Worm (Caenorhabditis elegans) whole organism, young adult: ENCODE results near the gene D2023.6.
A peak's percentile ranks its signal among the peaks of the same experiment; 100 is the strongest.

Source experiments
- B0035.1 ChIP-seq: sonication (generic microtip); optimal IDR thresholded peaks from 2 replicates; lab custom pipeline; 2016; ENCODE audit warnings: missing genetic modification characterization, mild to moderate bottlenecking, missing compliant biosample characterization, missing genotype, missing genetic modification reagents
- B0336.3 ChIP-seq: fragments of 200-800 bp; sonication (Bioruptor generic); IDR thresholded peaks from 2 replicates; pipeline ENCODE4 v1.3.6; 2022; ENCODE audit warnings: missing genetic modification characterization, missing compliant biosample characterization
- D2030.7 ChIP-seq: fragments of 200-800 bp; sonication (Bioruptor generic); IDR thresholded peaks from 2 replicates; pipeline ENCODE4 v1.3.6; 2022; ENCODE audit warnings: missing genetic modification reagents, missing genetic modification characterization, missing compliant biosample characterization
- F10E7.11 ChIP-seq: sonication (generic microtip); optimal IDR thresholded peaks from 2 replicates; lab custom pipeline; 2017; ENCODE audit warnings: mild to moderate bottlenecking, missing genetic modification characterization, moderate library complexity, missing compliant biosample characterization
- Y56A3A.18 ChIP-seq: fragments of 200-800 bp; sonication (Bioruptor generic); IDR thresholded peaks from 2 replicates; pipeline ENCODE4 v1.3.6; 2022; ENCODE audit warnings: missing genetic modification reagents, missing genetic modification characterization, missing compliant biosample characterization
- Y67H2A.10 ChIP-seq: fragments of 200-800 bp; sonication (Bioruptor generic); conservative IDR thresholded peaks from 2 replicates; pipeline ENCODE4 v1.3.6; 2022; ENCODE audit warnings: missing genetic modification reagents, missing genetic modification characterization, missing compliant biosample characterization
- Y79H2A.3 ChIP-seq: fragments of 200-800 bp; sonication (Bioruptor generic); conservative IDR thresholded peaks from 2 replicates; pipeline ENCODE4 v1.3.6; 2022; ENCODE audit warnings: missing genetic modification reagents, missing genetic modification characterization, missing compliant biosample characterization
- Y95B8A.8 ChIP-seq: fragments of 200-800 bp; sonication (Bioruptor generic); IDR thresholded peaks from 2 replicates; pipeline ENCODE4 v1.3.6; 2022; ENCODE audit warnings: missing genetic modification reagents, missing genetic modification characterization, missing compliant biosample characterization
- aptf-2 ChIP-seq: fragments of 200-800 bp; sonication (Bioruptor generic); conservative IDR thresholded peaks from 2 replicates; pipeline ENCODE4 v1.3.6; 2022; ENCODE audit warnings: missing genetic modification reagents, missing genetic modification characterization, missing compliant biosample characterization
- attf-6 ChIP-seq: fragments of 200-800 bp; sonication (Bioruptor generic); IDR thresholded peaks from 2 replicates; pipeline ENCODE4 v1.3.6; 2022; ENCODE audit warnings: missing genetic modification reagents, missing genetic modification characterization, missing compliant biosample characterization
- ceh-100 ChIP-seq: fragments of 200-800 bp; sonication (Bioruptor generic); IDR thresholded peaks from 2 replicates; pipeline ENCODE4 v1.3.6; 2022; ENCODE audit warnings: missing genetic modification reagents, missing genetic modification characterization, missing compliant biosample characterization
- ceh-40 ChIP-seq: fragments of 200-800 bp; sonication (Bioruptor generic); IDR thresholded peaks from 2 replicates; pipeline ENCODE4 v1.3.6; 2022; ENCODE audit warnings: missing genetic modification characterization, missing compliant biosample characterization
- efl-1 ChIP-seq: fragments of 150-350 bp; optimal IDR thresholded peaks from 2 replicates; lab custom pipeline; 2014; ENCODE audit warnings: missing biosample characterization, missing genetic modification reagents, missing genetic modification characterization
- egl-18 ChIP-seq: fragments of 200-800 bp; sonication (Bioruptor generic); IDR thresholded peaks from 2 replicates; pipeline ENCODE4 v1.3.6; 2022; ENCODE audit warnings: missing genetic modification reagents, missing genetic modification characterization, missing compliant biosample characterization
- ekl-4 ChIP-seq: fragments of 200-800 bp; sonication (Bioruptor generic); IDR thresholded peaks from 2 replicates; pipeline ENCODE4 v1.3.6; 2022; ENCODE audit warnings: missing genetic modification reagents, missing genetic modification characterization, missing compliant biosample characterization
- gei-17 ChIP-seq: fragments of 200-800 bp; sonication (Bioruptor generic); optimal IDR thresholded peaks from 2 replicates; lab custom pipeline; 2018; ENCODE audit warnings: mild to moderate bottlenecking, missing genetic modification characterization, missing compliant biosample characterization
- him-1 ChIP-seq: sonication (generic microtip); optimal IDR thresholded peaks from 2 replicates; lab custom pipeline; 2016; ENCODE audit warnings: missing genotype, missing genetic modification reagents, missing genetic modification characterization, missing compliant biosample characterization
- hlh-26 ChIP-seq: fragments of 200-800 bp; sonication (Bioruptor generic); conservative IDR thresholded peaks from 2 replicates; pipeline ENCODE4 v1.3.6; 2022; ENCODE audit warnings: missing genetic modification reagents, missing genetic modification characterization, missing compliant biosample characterization
- hmg-1.2 ChIP-seq: fragments of 200-800 bp; sonication (Bioruptor generic); IDR thresholded peaks from 2 replicates; pipeline ENCODE4 v1.3.6; 2022; ENCODE audit warnings: missing genetic modification reagents, missing genetic modification characterization, missing compliant biosample characterization
- hmg-20 ChIP-seq: fragments of 200-800 bp; sonication (Bioruptor generic); IDR thresholded peaks from 2 replicates; pipeline ENCODE4 v1.3.6; 2022; ENCODE audit warnings: missing genetic modification reagents, missing genetic modification characterization, missing compliant biosample characterization
- lag-1 ChIP-seq: fragments of 200-800 bp; sonication (Bioruptor generic); IDR thresholded peaks from 2 replicates; pipeline ENCODE4 v1.3.6; 2022; ENCODE audit warnings: missing genetic modification reagents, missing genetic modification characterization, missing compliant biosample characterization
- let-526 ChIP-seq: fragments of 200-800 bp; sonication (Bioruptor generic); IDR thresholded peaks from 2 replicates; pipeline ENCODE4 v1.3.6; 2022; ENCODE audit warnings: missing genetic modification reagents, missing genetic modification characterization, missing compliant biosample characterization
- lin-26 ChIP-seq: fragments of 200-800 bp; sonication (Bioruptor generic); IDR thresholded peaks from 2 replicates; pipeline ENCODE4 v1.3.6; 2022; ENCODE audit warnings: missing genetic modification reagents, missing genetic modification characterization, missing compliant biosample characterization
- lin-40 ChIP-seq: sonication (generic microtip); optimal IDR thresholded peaks from 2 replicates; lab custom pipeline; 2016; ENCODE audit warnings: missing genetic modification characterization, mild to moderate bottlenecking, missing compliant biosample characterization, missing genotype, missing genetic modification reagents
- madf-10 ChIP-seq: sonication (generic microtip); optimal IDR thresholded peaks from 2 replicates; lab custom pipeline; 2016; ENCODE audit warnings: mild to moderate bottlenecking, missing genetic modification characterization, missing compliant biosample characterization
- madf-3 ChIP-seq: fragments of 200-800 bp; sonication (Bioruptor generic); IDR thresholded peaks from 2 replicates; pipeline ENCODE4 v1.3.6; 2022; ENCODE audit warnings: missing genetic modification reagents, missing genetic modification characterization, missing compliant biosample characterization
- nfyb-1 ChIP-seq: fragments of 200-800 bp; sonication (Bioruptor generic); IDR thresholded peaks from 2 replicates; pipeline ENCODE4 v1.3.6; 2022; ENCODE audit warnings: missing genetic modification reagents, missing genetic modification characterization, missing compliant biosample characterization
- nhr-27 ChIP-seq: fragments of 200-800 bp; sonication (Bioruptor generic); optimal IDR thresholded peaks from 2 replicates; lab custom pipeline; 2018; ENCODE audit warnings: mild to moderate bottlenecking, missing genetic modification characterization, moderate library complexity, missing compliant biosample characterization
- pha-4 ChIP-seq: fragments of 150-350 bp; sonication (generic microtip); optimal IDR thresholded peaks from 2 replicates; lab custom pipeline; 2014; ENCODE audit warnings: missing biosample characterization, missing genetic modification reagents, missing genetic modification characterization
- rec-8 ChIP-seq, 2 experiments: sonication (generic microtip); optimal IDR thresholded peaks; 2 replicates each; lab custom pipeline; 2016; ENCODE audit warnings: mild to moderate bottlenecking in 2 of 2, missing genetic modification characterization in 2 of 2, missing genetic modification reagents in 2 of 2, missing genotype in 2 of 2, missing biosample characterization in 1 of 2, missing compliant biosample characterization in 1 of 2, moderate library complexity in 1 of 2
- repo-1 ChIP-seq: sonication (generic microtip); optimal IDR thresholded peaks from 2 replicates; lab custom pipeline; 2017; ENCODE audit warnings: mild to moderate bottlenecking, missing genetic modification characterization, missing compliant biosample characterization
- rpc-1 ChIP-seq, 2 experiments: fragments of 150-350 bp in 1 of 2; sonication (generic microtip) in 1 of 2; optimal IDR thresholded peaks; 2 replicates each; lab custom pipeline; 2014 to 2018; ENCODE audit warnings: missing biosample characterization in 1 of 2, missing genetic modification characterization in 1 of 2, missing genetic modification reagents in 1 of 2, missing genotype in 1 of 2
- sea-2 ChIP-seq: fragments of 200-800 bp; sonication (Bioruptor generic); IDR thresholded peaks from 2 replicates; pipeline ENCODE4 v1.3.6; 2022; ENCODE audit warnings: missing genetic modification characterization, missing compliant biosample characterization
- snpc-3.4 ChIP-seq: sonication (generic microtip); optimal IDR thresholded peaks from 2 replicates; lab custom pipeline; 2017; ENCODE audit warnings: missing genetic modification characterization, mild to moderate bottlenecking, missing compliant biosample characterization, antibody characterized with exemption, moderate library complexity, missing genotype, missing genetic modification reagents
- snpc-4 ChIP-seq, 5 experiments: fragments of 150-350 bp in 1 of 5; sonication (generic microtip) in 4 of 5; optimal IDR thresholded peaks; 2 replicates each; lab custom pipeline; 2014 to 2018; ENCODE audit warnings: missing genetic modification characterization in 5 of 5, missing biosample characterization in 3 of 5, antibody characterized with exemption in 2 of 5, mild to moderate bottlenecking in 2 of 5, missing compliant biosample characterization in 2 of 5, missing genotype in 2 of 5, moderate library complexity in 2 of 5, missing genetic modification reagents in 1 of 5
- somi-1 ChIP-seq: fragments of 200-800 bp; sonication (Bioruptor generic); optimal IDR thresholded peaks from 2 replicates; lab custom pipeline; 2018; ENCODE audit warnings: mild to moderate bottlenecking, missing genetic modification characterization, missing compliant biosample characterization
- tbx-9 ChIP-seq: sonication (generic microtip); optimal IDR thresholded peaks from 2 replicates; lab custom pipeline; 2016; ENCODE audit warnings: borderline replicate concordance, missing genetic modification characterization, inconsistent platforms, missing compliant biosample characterization
- tlf-1 ChIP-seq: fragments of 200-800 bp; sonication (Bioruptor generic); optimal IDR thresholded peaks from 2 replicates; lab custom pipeline; 2018; ENCODE audit warnings: mild to moderate bottlenecking, missing genetic modification characterization, missing compliant biosample characterization
- xnd-1 ChIP-seq: sonication (generic microtip); optimal IDR thresholded peaks from 2 replicates; lab custom pipeline; 2016; ENCODE audit warnings: missing genotype, missing genetic modification reagents, missing genetic modification characterization, missing compliant biosample characterization
- zfh-2 ChIP-seq: fragments of 200-800 bp; sonication (Bioruptor generic); conservative IDR thresholded peaks from 2 replicates; pipeline ENCODE4 v1.3.6; 2022; ENCODE audit warnings: missing genetic modification reagents, missing genetic modification characterization, missing compliant biosample characterization
- zim-3 ChIP-seq: sonication (generic microtip); optimal IDR thresholded peaks from 2 replicates; lab custom pipeline; 2017; ENCODE audit warnings: mild to moderate bottlenecking, missing genetic modification characterization, moderate library complexity, missing compliant biosample characterization
- ztf-18 ChIP-seq: sonication (generic microtip); optimal IDR thresholded peaks from 2 replicates; lab custom pipeline; 2016; ENCODE audit warnings: missing genotype, mild to moderate bottlenecking, missing genetic modification characterization, missing compliant biosample characterization
- ztf-25 ChIP-seq: fragments of 200-800 bp; sonication (Bioruptor generic); IDR thresholded peaks from 2 replicates; pipeline ENCODE4 v1.3.6; 2022; ENCODE audit warnings: missing genetic modification reagents, missing genetic modification characterization, missing compliant biosample characterization
- ztf-3 ChIP-seq: fragments of 200-800 bp; sonication (Bioruptor generic); optimal IDR thresholded peaks from 2 replicates; lab custom pipeline; 2018; ENCODE audit warnings: mild to moderate bottlenecking, missing genetic modification characterization, missing compliant biosample characterization

Gene D2023.6

DNA sequence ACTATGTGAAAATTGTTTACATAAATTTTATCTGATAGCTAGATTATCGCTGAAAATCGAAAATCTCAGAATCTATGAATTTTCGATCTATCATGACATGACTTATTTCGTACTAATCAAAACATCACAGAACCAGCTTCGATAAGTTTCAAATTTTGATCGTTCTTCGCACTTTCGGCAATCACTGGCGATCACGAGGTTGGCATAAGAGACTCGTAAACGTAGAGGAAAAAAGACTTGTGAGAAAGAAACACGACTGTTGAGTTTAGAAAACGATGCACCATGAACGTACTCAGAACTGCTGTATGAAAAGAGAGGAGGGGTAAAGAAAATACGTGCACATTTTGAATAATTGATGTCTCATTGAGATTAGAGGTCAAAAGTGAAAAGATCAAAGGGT lies 3.2 kb upstream of the D2023.6 start (continued):
- no peak for TF ChIP-seq attf-6
- no peak for TF ChIP-seq zfh-2 (GFP tag; lab: Robert Waterston, UW)
- TF ChIP-seq ztf-25 = no peak
- no peak for TF ChIP-seq aptf-2
- peak; percentile 36; the same call in 1 of the 2 replicates for TF ChIP-seq ekl-4
- no peak for TF ChIP-seq nhr-27 (tag; lab: Kevin White, UChicago)
- no peak for TF ChIP-seq efl-1 (GFP tag; lab: Kevin White, UChicago)
- 0 out of 2 replicates have a peak, but pooled peaks have one; percentile 17 for TF ChIP-seq lin-26 (GFP tag; lab: Robert Waterston, UW)
- peak; percentile 45 for TF ChIP-seq madf-10
- no peak for TF ChIP-seq Y56A3A.18 (GFP tag; lab: Robert Waterston, UW)
- TF ChIP-seq Y67H2A.10 (GFP tag; lab: Robert Waterston, UW) = no peak
- TF ChIP-seq madf-3 (GFP tag; lab: Robert Waterston, UW) = no peak
- TF ChIP-seq lag-1 = no peak
- TF ChIP-seq B0336.3 (GFP tag; lab: Robert Waterston, UW) = peak; percentile 50; the same call in 1 of the 2 replicates
- TF ChIP-seq ztf-3 (GFP tag; lab: Kevin White, UChicago) = no peak
- TF ChIP-seq somi-1 (GFP tag; lab: Kevin White, UChicago) = peak; percentile 60
- no peak for TF ChIP-seq B0035.1 (tag; lab: Kevin White, UChicago)
- TF ChIP-seq D2030.7 = no peak
- TF ChIP-seq ceh-100 (GFP tag; lab: Robert Waterston, UW) = no peak
- no peak for TF ChIP-seq rec-8 (tag; optimal IDR thresholded peaks at IDR 0.05; lab: Kevin White, UChicago)
- TF ChIP-seq xnd-1 = no peak
- peak; percentile 71 for TF ChIP-seq nfyb-1 (GFP tag; lab: Robert Waterston, UW)
- no peak for TF ChIP-seq ceh-40
- TF ChIP-seq Y79H2A.3 (GFP tag; lab: Robert Waterston, UW) = no peak
- TF ChIP-seq hmg-20 (GFP tag; lab: Robert Waterston, UW) = no peak
- no peak for TF ChIP-seq tbx-9 (tag; lab: Kevin White, UChicago)
- no peak for TF ChIP-seq F10E7.11 (tag; lab: Kevin White, UChicago)
- no peak for TF ChIP-seq gei-17 (GFP tag; lab: Kevin White, UChicago)
- TF ChIP-seq repo-1 (tag; lab: Kevin White, UChicago) = peak; percentile 45
- TF ChIP-seq zim-3 (tag; lab: Kevin White, UChicago) = no peak
- TF ChIP-seq hmg-1.2 (GFP tag; lab: Robert Waterston, UW) = no peak
- no peak for TF ChIP-seq hlh-26
- TF ChIP-seq rpc-1 (optimal IDR thresholded peaks at IDR 0.05; lab: Kevin White, UChicago) = no peak
- TF ChIP-seq rpc-1 (tag; optimal IDR thresholded peaks at IDR 0.05; lab: Kevin White, UChicago) = no peak
- TF ChIP-seq egl-18 (GFP tag; lab: Robert Waterston, UW) = no peak
- TF ChIP-seq snpc-3.4 (tag; lab: Kevin White, UChicago) = no peak
- TF ChIP-seq Y95B8A.8 (GFP tag; lab: Robert Waterston, UW) = peak; percentile 25; the same call in 1 of the 2 replicates
- TF ChIP-seq ztf-18 (tag; lab: Kevin White, UChicago) = no peak
- TF ChIP-seq sea-2 (GFP tag; lab: Robert Waterston, UW) = no peak
- peak; percentile 65 for TF ChIP-seq tlf-1 (GFP tag; lab: Kevin White, UChicago)
- TF ChIP-seq let-526 (GFP tag; lab: Robert Waterston, UW) = peak; percentile 72; the same call in 1 of the 2 replicates
- no peak for TF ChIP-seq snpc-4 (GFP tag; optimal IDR thresholded peaks at IDR 0.05; lab: Kevin White, UChicago)
- TF ChIP-seq snpc-4 (tag; optimal IDR thresholded peaks at IDR 0.05; lab: Kevin White, UChicago) = peak in 2 of 4 experiments; percentile 17 to 22
- peak; percentile 57 for TF ChIP-seq lin-40 (tag; lab: Kevin White, UChicago)
- no peak for TF ChIP-seq him-1
- TF ChIP-seq pha-4 = peak; percentile 62
- TF ChIP-seq, all 124 proteins: peak for 32
